Fruit fly (Drosophila melanogaster) whole organism, wandering third instar larva: Measurements from ENCODE around the gene Mt2.

Experiments used
- Abd-B ChIP-seq: fragments of >200 bp; optimal IDR thresholded peaks from 2 replicates; lab custom pipeline; 2017; ENCODE audit warnings: missing biosample characterization, missing genetic modification characterization
- Hr78 ChIP-seq: fragments of >200 bp; optimal IDR thresholded peaks from 2 replicates; lab custom pipeline; 2017; ENCODE audit warnings: missing biosample characterization, missing genetic modification characterization
- Hr83 ChIP-seq: fragments of 200-300 bp; sonication (Bioruptor generic); optimal IDR thresholded peaks from 2 replicates; lab custom pipeline; 2016; ENCODE audit warnings: missing biosample characterization, mild to moderate bottlenecking, missing genetic modification characterization, moderate library complexity; ENCODE audit not compliant: poor library complexity, severe bottlenecking
- Mio ChIP-seq: sonication (Bioruptor generic); optimal IDR thresholded peaks from 2 replicates; lab custom pipeline; 2016; ENCODE audit warnings: missing biosample characterization, missing genetic modification characterization
- Myc ChIP-seq: fragments of >200 bp; optimal IDR thresholded peaks from 2 replicates; lab custom pipeline; 2017
- Sp1 ChIP-seq: fragments of 200-800 bp; sonication (Bioruptor generic); optimal IDR thresholded peaks from 3 replicates; lab custom pipeline; 2019; ENCODE audit warnings: missing biosample characterization, mild to moderate bottlenecking, missing genetic modification characterization, moderate library complexity
- br ChIP-seq: fragments of 200-800 bp; sonication (Bioruptor generic); optimal IDR thresholded peaks from 2 replicates; lab custom pipeline; 2016; ENCODE audit warnings: missing biosample characterization, missing genetic modification characterization
- dmrt93B ChIP-seq: fragments of 200-800 bp; sonication (Bioruptor generic); optimal IDR thresholded peaks from 2 replicates; lab custom pipeline; 2018; ENCODE audit warnings: missing biosample characterization, mild to moderate bottlenecking, missing genetic modification characterization
- ey ChIP-seq: fragments of 200-800 bp; sonication (Bioruptor generic); optimal IDR thresholded peaks from 2 replicates; lab custom pipeline; 2016; ENCODE audit warnings: missing biosample characterization, missing genetic modification characterization
- pan ChIP-seq: fragments of >200 bp; optimal IDR thresholded peaks from 2 replicates; lab custom pipeline; 2017
- psq ChIP-seq: fragments of 200-800 bp; sonication (Bioruptor generic); optimal IDR thresholded peaks from 3 replicates; lab custom pipeline; 2017; ENCODE audit warnings: missing biosample characterization, mild to moderate bottlenecking, missing genetic modification characterization, moderate library complexity
- tai ChIP-seq: sonication (Bioruptor generic); optimal IDR thresholded peaks from 2 replicates; lab custom pipeline; 2016; ENCODE audit warnings: missing biosample characterization, missing genetic modification characterization
- usp ChIP-seq: fragments of >200 bp; optimal IDR thresholded peaks from 2 replicates; lab custom pipeline; 2017; ENCODE audit warnings: missing biosample characterization, missing genetic modification characterization
- woc ChIP-seq: sonication (Bioruptor generic); optimal IDR thresholded peaks from 2 replicates; lab custom pipeline; 2016; ENCODE audit warnings: missing biosample characterization, mild to moderate bottlenecking, missing genetic modification characterization

dm6 chr2L:12055837-12056388, 40.4 kb upstream of the Mt2 start, which contains the start of the genes JhI-21, RpL7-like and CG34164:
- TF ChIP-seq usp (GFP tag; lab: Kevin White, UChicago) (no peak), Hr83 (GFP tag; lab: Kevin White, UChicago) (no peak), dmrt93B (GFP tag; lab: Kevin White, UChicago) (no peak), psq (GFP tag; lab: Kevin White, UChicago) (no peak), woc (GFP tag; lab: Kevin White, UChicago) (no peak), ey (GFP tag; lab: Kevin White, UChicago) (no peak), Mio (GFP tag; lab: Kevin White, UChicago) (no peak), br (GFP tag; lab: Kevin White, UChicago) (no peak), Sp1 (GFP tag; lab: Kevin White, UChicago) (peak; percentile 47), Hr78 (GFP tag; lab: Kevin White, UChicago) (no peak), Abd-B (GFP tag; lab: Kevin White, UChicago) (no peak), pan (no peak), tai (GFP tag; lab: Kevin White, UChicago) (no peak), Myc (lab: Kevin White, UChicago) (peak; percentile 12)
